Worm (Caenorhabditis elegans) whole organism, L4 larva: ENCODE results near the gene K05F1.6.

Experiments used
- R02D3.7 ChIP-seq: fragments of 150-350 bp; sonication (generic microtip); optimal IDR thresholded peaks from 3 replicates; lab custom pipeline; 2014; ENCODE audit warnings: missing biosample characterization, missing genetic modification characterization
- egl-43 ChIP-seq: fragments of 200-800 bp; sonication (Bioruptor generic); IDR thresholded peaks from 2 replicates; pipeline ENCODE4 v1.3.6; 2022; ENCODE audit warnings: missing genetic modification reagents, missing genetic modification characterization, missing compliant biosample characterization
- nhr-76 ChIP-seq: fragments of 150-350 bp; optimal IDR thresholded peaks from 2 replicates; lab custom pipeline; 2014; ENCODE audit warnings: missing biosample characterization, missing genetic modification characterization

DNA sequence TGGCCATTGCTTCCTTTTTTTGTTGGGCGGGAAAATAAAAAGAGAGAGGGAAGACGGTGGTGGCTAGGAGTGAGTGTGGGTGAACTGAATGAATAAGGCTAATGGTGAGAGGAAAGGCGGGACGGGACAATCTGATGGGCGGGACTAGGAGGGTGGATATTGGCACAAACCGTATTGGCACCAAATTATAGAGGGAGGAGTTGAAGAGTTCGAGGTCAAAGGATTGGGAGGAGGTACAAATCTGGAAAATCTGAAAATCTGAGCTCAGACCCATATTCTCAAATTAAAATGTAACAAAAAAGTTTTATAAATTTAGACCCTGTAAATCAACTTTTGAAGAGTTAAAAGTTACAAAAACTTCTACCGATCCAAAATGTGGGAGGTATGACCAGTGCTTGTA, 43.5 kb upstream of the K05F1.6 start, which contains the start of gene hlh-14:
- no peak for TF ChIP-seq R02D3.7 (tag; lab: Kevin White, UChicago)
- no peak for TF ChIP-seq egl-43 (GFP tag; lab: Robert Waterston, UW)
- no peak for TF ChIP-seq nhr-76
